Fruit fly (Drosophila melanogaster) whole organism, embryonic: Measurements from ENCODE around the gene STUB1.

Source experiments
- Bdp1 ChIP-seq: fragments of 200-800 bp; sonication (Bioruptor generic); optimal IDR thresholded peaks from 3 replicates; lab custom pipeline; 2016; ENCODE audit warnings: missing biosample characterization, missing genetic modification characterization
- CG1024 ChIP-seq: fragments of 200-800 bp; sonication (Bioruptor generic); IDR thresholded peaks from 2 replicates; pipeline ENCODE4 v1.3.6; 2022; ENCODE audit warnings: missing biosample characterization, missing genetic modification characterization
- CG11398 ChIP-seq: fragments of 200-800 bp; sonication (Bioruptor generic); optimal IDR thresholded peaks from 2 replicates; lab custom pipeline; 2016; ENCODE audit warnings: missing biosample characterization, missing genetic modification characterization
- CG12236 ChIP-seq: fragments of 200-800 bp; sonication (Bioruptor generic); optimal IDR thresholded peaks from 2 replicates; lab custom pipeline; 2016; ENCODE audit warnings: missing biosample characterization, missing genetic modification characterization
- CG12391 ChIP-seq: fragments of 200-800 bp; sonication (Bioruptor generic); optimal IDR thresholded peaks from 3 replicates; lab custom pipeline; 2018; ENCODE audit warnings: missing biosample characterization, mild to moderate bottlenecking, missing genetic modification characterization, moderate library complexity
- CG12769 ChIP-seq: fragments of 200-800 bp; sonication (Bioruptor generic); optimal IDR thresholded peaks from 2 replicates; lab custom pipeline; 2019; ENCODE audit warnings: missing biosample characterization, mild to moderate bottlenecking, missing genetic modification characterization, moderate library complexity
- CG13424 ChIP-seq: fragments of 200-800 bp; sonication (Bioruptor generic); optimal IDR thresholded peaks from 2 replicates; lab custom pipeline; 2019; ENCODE audit warnings: missing biosample characterization, mild to moderate bottlenecking, missing genetic modification characterization, moderate library complexity
- CG14710 ChIP-seq: fragments of 200-800 bp; sonication (Bioruptor generic); optimal IDR thresholded peaks from 3 replicates; lab custom pipeline; 2019; ENCODE audit warnings: missing biosample characterization, mild to moderate bottlenecking, missing genetic modification characterization, moderate library complexity
- CG15269 ChIP-seq: fragments of 200-800 bp; sonication (Bioruptor generic); optimal IDR thresholded peaks from 2 replicates; lab custom pipeline; 2018; ENCODE audit warnings: missing biosample characterization, mild to moderate bottlenecking, missing genetic modification characterization, moderate library complexity
- CG16815 ChIP-seq: fragments of 200-800 bp; sonication (Bioruptor generic); optimal IDR thresholded peaks from 3 replicates; lab custom pipeline; 2017; ENCODE audit warnings: missing biosample characterization, mild to moderate bottlenecking, missing genetic modification characterization
- CG17912 ChIP-seq: fragments of 200-800 bp; sonication (Bioruptor generic); optimal IDR thresholded peaks from 2 replicates; lab custom pipeline; 2018; ENCODE audit warnings: missing biosample characterization, mild to moderate bottlenecking, missing genetic modification characterization
- CG18476 ChIP-seq: fragments of 200-800 bp; sonication (Bioruptor generic); optimal IDR thresholded peaks from 2 replicates; lab custom pipeline; 2016; ENCODE audit warnings: missing biosample characterization, mild to moderate bottlenecking, missing genetic modification characterization
- CG18764 ChIP-seq: fragments of 200-800 bp; sonication (Bioruptor generic); optimal IDR thresholded peaks from 3 replicates; lab custom pipeline; 2016; ENCODE audit warnings: missing biosample characterization, missing genetic modification characterization
- CG2678 ChIP-seq: fragments of 200-800 bp; sonication (Bioruptor generic); optimal IDR thresholded peaks from 3 replicates; lab custom pipeline; 2019; ENCODE audit warnings: missing biosample characterization, mild to moderate bottlenecking, missing genetic modification characterization, moderate library complexity
- CG6272 ChIP-seq: fragments of 200-800 bp; sonication (Bioruptor generic); IDR thresholded peaks from 2 replicates; pipeline ENCODE4 v1.3.6; 2022; ENCODE audit warnings: missing biosample characterization, missing genetic modification characterization
- CG7556 ChIP-seq: fragments of 200-800 bp; sonication (Bioruptor generic); optimal IDR thresholded peaks from 2 replicates; lab custom pipeline; 2017; ENCODE audit warnings: missing biosample characterization, mild to moderate bottlenecking, missing genetic modification characterization
- CG7928 ChIP-seq: fragments of 200-800 bp; sonication (Bioruptor generic); optimal IDR thresholded peaks from 2 replicates; lab custom pipeline; 2017; ENCODE audit warnings: missing biosample characterization, mild to moderate bottlenecking, missing genetic modification characterization
- CG7987 ChIP-seq: fragments of 200-800 bp; sonication (Bioruptor generic); optimal IDR thresholded peaks from 2 replicates; lab custom pipeline; 2018; ENCODE audit warnings: missing biosample characterization, mild to moderate bottlenecking, missing genetic modification characterization, moderate library complexity
- CrebB ChIP-seq: fragments of 200-800 bp; sonication (Bioruptor generic); optimal IDR thresholded peaks from 3 replicates; lab custom pipeline; 2018; ENCODE audit warnings: missing biosample characterization, mild to moderate bottlenecking, missing genetic modification characterization
- Doc2 ChIP-seq: fragments of 200-800 bp; sonication (Bioruptor generic); IDR thresholded peaks from 2 replicates; pipeline ENCODE4 v1.3.6; 2022; ENCODE audit warnings: missing biosample characterization, missing genetic modification characterization
- HLH3B ChIP-seq: fragments of 200-800 bp; sonication (Bioruptor generic); IDR thresholded peaks from 2 replicates; pipeline ENCODE4 v1.3.6; 2022; ENCODE audit warnings: missing biosample characterization, missing genetic modification characterization
- Hr3 ChIP-seq: fragments of 200-800 bp; sonication (Bioruptor generic); optimal IDR thresholded peaks from 3 replicates; lab custom pipeline; 2016; ENCODE audit warnings: missing biosample characterization, missing genetic modification characterization
- Lhr ChIP-seq: fragments of 200-800 bp; sonication (Bioruptor generic); optimal IDR thresholded peaks from 3 replicates; lab custom pipeline; 2017; ENCODE audit warnings: mild to moderate bottlenecking, missing biosample characterization, missing genetic modification reagents, missing genetic modification characterization
- Scr ChIP-seq: fragments of 200-800 bp; sonication (Bioruptor generic); IDR thresholded peaks from 2 replicates; pipeline ENCODE4 v1.3.6; 2022; ENCODE audit warnings: missing biosample characterization, missing genetic modification characterization; ENCODE audit not compliant: partially characterized antibody
- ac ChIP-seq: fragments of 200-800 bp; sonication (Bioruptor generic); optimal IDR thresholded peaks from 3 replicates; lab custom pipeline; 2017; ENCODE audit warnings: missing biosample characterization, mild to moderate bottlenecking, missing genetic modification characterization
- al ChIP-seq: fragments of 200-800 bp; sonication (Bioruptor generic); IDR thresholded peaks from 2 replicates; pipeline ENCODE4 v1.3.6; 2022; ENCODE audit warnings: missing biosample characterization, missing genetic modification characterization
- cwo ChIP-seq: fragments of 200-800 bp; sonication (Bioruptor generic); optimal IDR thresholded peaks from 3 replicates; lab custom pipeline; 2017; ENCODE audit warnings: missing biosample characterization, missing genetic modification characterization, mild to moderate bottlenecking, moderate library complexity, missing genetic modification reagents
- dmrt99B ChIP-seq: fragments of 200-800 bp; sonication (Bioruptor generic); optimal IDR thresholded peaks from 2 replicates; lab custom pipeline; 2018; ENCODE audit warnings: missing biosample characterization, mild to moderate bottlenecking, missing genetic modification characterization, moderate library complexity
- fd64A ChIP-seq: fragments of 200-800 bp; sonication (Bioruptor generic); optimal IDR thresholded peaks from 3 replicates; lab custom pipeline; 2018; ENCODE audit warnings: missing biosample characterization, mild to moderate bottlenecking, missing genetic modification characterization
- gro ChIP-seq: fragments of 200-800 bp; sonication (Bioruptor generic); optimal IDR thresholded peaks from 2 replicates; lab custom pipeline; 2016; ENCODE audit warnings: missing biosample characterization, missing genetic modification characterization
- hkb ChIP-seq, 2 experiments: fragments of 200-800 bp in 1 of 2; fragments of >200 bp in 1 of 2; sonication (Bioruptor generic) in 1 of 2; IDR thresholded peaks in 1 of 2; optimal IDR thresholded peaks in 1 of 2; 2 replicates each; pipeline versions ENCODE4 v1.3.6 to Lab custom; 2017 to 2022; ENCODE audit warnings: missing biosample characterization in 1 of 2, missing genetic modification characterization in 1 of 2
- jigr1 ChIP-seq: fragments of 200-800 bp; sonication (Bioruptor generic); IDR thresholded peaks from 3 replicates; pipeline ENCODE4 v1.3.6; 2022; ENCODE audit warnings: missing biosample characterization, missing genetic modification characterization
- jumu ChIP-seq: fragments of 200-800 bp; sonication (Bioruptor generic); optimal IDR thresholded peaks from 3 replicates; lab custom pipeline; 2016; ENCODE audit warnings: missing biosample characterization, missing genetic modification characterization
- kni ChIP-seq: fragments of 200-800 bp; sonication (Bioruptor generic); optimal IDR thresholded peaks from 3 replicates; lab custom pipeline; 2017; ENCODE audit warnings: mild to moderate bottlenecking, missing biosample characterization, missing genetic modification reagents, missing genetic modification characterization
- lmd ChIP-seq: fragments of 200-800 bp; sonication (Bioruptor generic); IDR thresholded peaks from 2 replicates; pipeline ENCODE4 v1.3.6; 2022; ENCODE audit warnings: missing biosample characterization, missing genetic modification characterization
- lola ChIP-seq, 3 experiments: fragments of >200 bp in 2 of 3; fragments of 200-800 bp in 1 of 3; sonication (Bioruptor generic) in 1 of 3; optimal IDR thresholded peaks; 2 replicates each; lab custom pipeline; 2017 to 2019; ENCODE audit warnings: missing biosample characterization in 3 of 3, missing genetic modification characterization in 3 of 3, mild to moderate bottlenecking in 1 of 3, moderate library complexity in 1 of 3
- mld ChIP-seq: fragments of 200-800 bp; sonication (Bioruptor generic); IDR thresholded peaks from 3 replicates; pipeline ENCODE4 v1.3.6; 2022; ENCODE audit warnings: missing biosample characterization, missing genetic modification characterization; ENCODE audit not compliant: partially characterized antibody
- nom ChIP-seq: fragments of 200-800 bp; sonication (Bioruptor generic); optimal IDR thresholded peaks from 2 replicates; lab custom pipeline; 2017; ENCODE audit warnings: missing biosample characterization, missing genetic modification characterization, mild to moderate bottlenecking, moderate library complexity, missing genetic modification reagents
- odd ChIP-seq: fragments of 200-800 bp; sonication (Bioruptor generic); optimal IDR thresholded peaks from 2 replicates; lab custom pipeline; 2017; ENCODE audit warnings: missing biosample characterization, mild to moderate bottlenecking, missing genetic modification characterization
- pfk ChIP-seq: fragments of 200-800 bp; sonication (Bioruptor generic); optimal IDR thresholded peaks from 2 replicates; lab custom pipeline; 2018; ENCODE audit warnings: missing biosample characterization, mild to moderate bottlenecking, missing genetic modification characterization, moderate library complexity
- repo ChIP-seq: fragments of 200-800 bp; sonication (Bioruptor generic); optimal IDR thresholded peaks from 2 replicates; lab custom pipeline; 2016; ENCODE audit warnings: missing biosample characterization, missing genetic modification characterization
- scrt ChIP-seq: fragments of 200-800 bp; sonication (Bioruptor generic); optimal IDR thresholded peaks from 2 replicates; lab custom pipeline; 2018; ENCODE audit warnings: missing biosample characterization, mild to moderate bottlenecking, missing genetic modification characterization, moderate library complexity
- slbo ChIP-seq: fragments of 200-800 bp; sonication (Bioruptor generic); IDR thresholded peaks from 2 replicates; pipeline ENCODE4 v1.3.6; 2022; ENCODE audit warnings: missing biosample characterization, missing genetic modification characterization
- slou ChIP-seq: fragments of 200-800 bp; sonication (Bioruptor generic); optimal IDR thresholded peaks from 3 replicates; lab custom pipeline; 2016; ENCODE audit warnings: missing biosample characterization, missing genetic modification characterization
- sna ChIP-seq: fragments of 200-800 bp; sonication (Bioruptor generic); IDR thresholded peaks from 2 replicates; pipeline ENCODE4 v1.3.6; 2022; ENCODE audit warnings: missing biosample characterization, missing genetic modification characterization; ENCODE audit not compliant: partially characterized antibody
- stc ChIP-seq: fragments of 200-800 bp; sonication (Bioruptor generic); IDR thresholded peaks from 2 replicates; pipeline ENCODE4 v1.3.6; 2022; ENCODE audit warnings: missing biosample characterization, missing genetic modification characterization
- sug ChIP-seq: fragments of 200-800 bp; optimal IDR thresholded peaks from 2 replicates; lab custom pipeline; 2019; ENCODE audit warnings: missing biosample characterization, mild to moderate bottlenecking, missing genetic modification characterization, moderate library complexity

Gene STUB1

DNA sequence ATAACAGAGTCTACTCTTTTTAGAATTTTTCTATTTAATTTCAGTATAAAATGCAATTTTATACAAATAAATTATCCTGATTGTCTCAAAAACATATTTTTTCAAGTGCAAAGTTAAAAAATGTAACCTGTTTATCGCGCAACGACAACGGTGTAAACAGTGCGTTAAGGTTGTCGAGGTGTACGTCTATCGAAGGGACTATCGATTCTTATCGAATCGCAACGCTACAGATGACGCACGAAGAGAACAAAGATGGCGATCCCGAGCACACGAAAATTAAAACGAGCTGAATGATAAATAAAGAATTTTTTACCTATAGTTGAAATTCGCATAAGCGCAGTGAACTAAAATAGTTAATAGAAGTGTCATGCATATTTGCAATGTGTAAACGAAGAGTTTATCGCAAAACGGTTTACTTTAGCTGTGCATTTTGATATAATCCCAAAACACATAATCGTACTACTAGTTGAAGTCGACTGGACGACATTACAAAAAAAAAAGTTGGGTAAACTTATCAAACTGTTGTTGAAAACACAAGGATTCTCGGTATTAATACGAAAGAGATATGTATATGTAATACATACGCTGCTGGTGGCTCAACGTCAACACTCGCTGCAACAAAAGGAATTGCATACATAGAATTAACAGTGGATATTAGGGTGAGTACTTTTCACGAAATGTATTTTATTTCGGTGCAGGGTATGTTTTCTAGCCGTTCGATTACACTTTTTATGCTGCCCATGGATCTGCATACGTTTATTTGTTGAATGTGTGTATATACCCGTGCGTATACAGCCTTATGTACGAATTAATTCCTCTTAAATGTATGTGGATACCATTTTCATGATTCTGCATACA, 49.2 kb upstream of the STUB1 start, which contains the start of gene da (continued):
- peak; percentile 61 for TF ChIP-seq gro (GFP tag; lab: Kevin White, UChicago)
- peak; percentile 86 for TF ChIP-seq pfk (GFP tag; lab: Kevin White, UChicago)
- TF ChIP-seq CG12391, result peak; percentile 83
- no peak for TF ChIP-seq ac (GFP tag; lab: Kevin White, UChicago)
- TF ChIP-seq sug (tag; lab: Kevin White, UChicago), result peak; percentile 75
- no peak for TF ChIP-seq CG12769 (tag; lab: Kevin White, UChicago)
- TF ChIP-seq HLH3B (GFP tag; lab: Robert Waterston, UW), result peak; percentile 52
- TF ChIP-seq CG18476 (GFP tag; lab: Kevin White, UChicago), result peak; percentile 44
- peak; percentile 63 for TF ChIP-seq CG2678 (tag; lab: Kevin White, UChicago)
- TF ChIP-seq CG12236 (GFP tag; lab: Kevin White, UChicago), result peak; percentile 48
- TF ChIP-seq al (GFP tag; lab: Robert Waterston, UW), result peak; percentile 45
- TF ChIP-seq CG16815 (GFP tag; lab: Kevin White, UChicago), result peak; percentile 19
- peak; percentile 15 for TF ChIP-seq nom (GFP tag; lab: Kevin White, UChicago)
- no peak for TF ChIP-seq kni (GFP tag; lab: Kevin White, UChicago)
- TF ChIP-seq hkb (optimal IDR thresholded peaks at IDR 0.05; lab: Kevin White, UChicago), result no peak
- TF ChIP-seq hkb (GFP tag; IDR thresholded peaks at IDR 0.05; lab: Robert Waterston, UW), result peak; percentile 54
- peak; percentile 32 for TF ChIP-seq CG17912
- TF ChIP-seq cwo (GFP tag; lab: Kevin White, UChicago), result no peak
- TF ChIP-seq dmrt99B (tag; lab: Kevin White, UChicago), result peak; percentile 63
- TF ChIP-seq Lhr, result peak; percentile 23
- no peak for TF ChIP-seq slou
- peak; percentile 10 for TF ChIP-seq scrt (GFP tag; lab: Kevin White, UChicago)
- TF ChIP-seq stc, result peak; percentile 70
- no peak for TF ChIP-seq lmd
- peak; percentile 59 for TF ChIP-seq Scr (GFP tag; lab: Robert Waterston, UW)
- no peak for TF ChIP-seq mld (GFP tag; lab: Robert Waterston, UW)
- TF ChIP-seq Hr3 (GFP tag; lab: Kevin White, UChicago), result peak; percentile 61
- TF ChIP-seq CG11398, result no peak
- peak; percentile 64 for TF ChIP-seq CG13424
- peak; percentile 96 for TF ChIP-seq CG1024 (GFP tag; lab: Robert Waterston, UW)
- TF ChIP-seq CG15269 (tag; lab: Kevin White, UChicago), result peak; percentile 69
- TF ChIP-seq CG18764 (GFP tag; lab: Kevin White, UChicago), result peak; percentile 33
- peak; percentile 64 for TF ChIP-seq jumu (GFP tag; lab: Kevin White, UChicago)
- no peak for TF ChIP-seq Doc2 (GFP tag; lab: Robert Waterston, UW)
- no peak for TF ChIP-seq jigr1 (GFP tag; lab: Robert Waterston, UW)
- TF ChIP-seq CG7928 (GFP tag; lab: Kevin White, UChicago), result no peak
- TF ChIP-seq CG7556 (GFP tag; lab: Kevin White, UChicago), result peak; percentile 25
- no peak for TF ChIP-seq fd64A (GFP tag; lab: Kevin White, UChicago)
- TF ChIP-seq sna (GFP tag; lab: Robert Waterston, UW), result no peak
- TF ChIP-seq odd (GFP tag; lab: Kevin White, UChicago), result peak; percentile 23
- no peak for TF ChIP-seq repo (GFP tag; lab: Kevin White, UChicago)
- TF ChIP-seq CrebB (tag; lab: Kevin White, UChicago), result peak; percentile 43
- peak in 2 of 3 experiments; percentile 42 to 92 for TF ChIP-seq lola (GFP tag; optimal IDR thresholded peaks at IDR 0.05; lab: Kevin White, UChicago)
- peak; percentile 74 for TF ChIP-seq CG14710
- peak; percentile 74 for TF ChIP-seq slbo (GFP tag; lab: Robert Waterston, UW)
- TF ChIP-seq CG6272, result peak; percentile 50; the same call in 1 of the 2 replicates
- TF ChIP-seq CG7987 (GFP tag; lab: Kevin White, UChicago), result peak; percentile 45
- TF ChIP-seq Bdp1 (GFP tag; lab: Kevin White, UChicago), result no peak
